Comparison of ENCODE assay signal across 2 fruit fly cellular contexts in genomic region chr2L:18907491-18907890, dm6.
TF ChIP-seq lines count a peak whose summit lies in the region.

No protein-coding gene starts in this region.

TF ChIP-seq in whole organism, embryonic, 481 proteins besides CTCF, POLR2A, EP300 and RAD21 (continued from another document):
- TF ChIP-seq CG1832 (GFP tag; optimal IDR thresholded peaks at IDR 0.05; lab: Kevin White, UChicago): no peak
- no peak for TF ChIP-seq CG42726 (GFP tag; IDR thresholded peaks at IDR 0.05; lab: Robert Waterston, UW; ENCODE audit: partially characterized antibody)
- TF ChIP-seq grau (tag; optimal IDR thresholded peaks at IDR 0.05; lab: Kevin White, UChicago): no peak
- no peak for TF ChIP-seq caup (GFP tag; optimal IDR thresholded peaks at IDR 0.05; lab: Kevin White, UChicago; ENCODE audit: severe bottlenecking)
- TF ChIP-seq crol (GFP tag; IDR thresholded peaks at IDR 0.05; lab: Robert Waterston, UW): peak; percentile 55
- TF ChIP-seq BtbVII (GFP tag; optimal IDR thresholded peaks at IDR 0.05; lab: Kevin White, UChicago): no peak
- peak; percentile 10 for TF ChIP-seq nmo (GFP tag; optimal IDR thresholded peaks at IDR 0.05; lab: Kevin White, UChicago)
- no peak for TF ChIP-seq CG1233 (GFP tag; optimal IDR thresholded peaks at IDR 0.05; lab: Kevin White, UChicago)

TF ChIP-seq in whole organism, prepupa, 60 proteins besides CTCF, POLR2A, EP300 and RAD21 (continued from another document):
- TF ChIP-seq Smox (GFP tag; optimal IDR thresholded peaks at IDR 0.05; lab: Kevin White, UChicago) (peak; percentile 12), CG4318 (GFP tag; optimal IDR thresholded peaks at IDR 0.05; lab: Kevin White, UChicago) (peak; percentile 54), CG1621 (tag; optimal IDR thresholded peaks at IDR 0.05; lab: Kevin White, UChicago) (no peak), CG6163 (GFP tag; IDR thresholded peaks at IDR 0.05; lab: Robert Waterston, UW) (peak; percentile 57), Ets96B (tag; optimal IDR thresholded peaks at IDR 0.05; lab: Kevin White, UChicago) (no peak), Sox102F (GFP tag; optimal IDR thresholded peaks at IDR 0.05; lab: Kevin White, UChicago) (no peak), eg (GFP tag; IDR thresholded peaks at IDR 0.05; lab: Robert Waterston, UW) (peak; percentile 74; the same call in 2 of the 3 replicates), fkh (GFP tag; optimal IDR thresholded peaks at IDR 0.05; lab: Kevin White, UChicago) (no peak), CG31627 (GFP tag; optimal IDR thresholded peaks at IDR 0.05; lab: Kevin White, UChicago) (no peak), fd85E (GFP tag; optimal IDR thresholded peaks at IDR 0.05; lab: Kevin White, UChicago) (no peak), CG8119 (GFP tag; IDR thresholded peaks at IDR 0.05; lab: Robert Waterston, UW) (peak; percentile 83), Hr38 (GFP tag; optimal IDR thresholded peaks at IDR 0.05; lab: Kevin White, UChicago) (no peak), Blimp-1 (GFP tag; optimal IDR thresholded peaks at IDR 0.05; lab: Kevin White, UChicago) (no peak), CG32006 (GFP tag; optimal IDR thresholded peaks at IDR 0.05; lab: Kevin White, UChicago) (peak; percentile 70), Sox15 (GFP tag; optimal IDR thresholded peaks at IDR 0.05; lab: Kevin White, UChicago) (no peak), fd59A (GFP tag; optimal IDR thresholded peaks at IDR 0.05; lab: Kevin White, UChicago) (no peak), cyc (GFP tag; optimal IDR thresholded peaks at IDR 0.05; lab: Kevin White, UChicago) (no peak), CG15336 (GFP tag; IDR thresholded peaks at IDR 0.05; lab: Robert Waterston, UW) (peak; percentile 83), CG11902 (GFP tag; optimal IDR thresholded peaks at IDR 0.05; lab: Kevin White, UChicago) (no peak), Lpt (GFP tag; optimal IDR thresholded peaks at IDR 0.05; lab: Kevin White, UChicago) (peak; percentile 32), Eip75B (GFP tag; optimal IDR thresholded peaks at IDR 0.05; lab: Kevin White, UChicago) (no peak), net (GFP tag; optimal IDR thresholded peaks at IDR 0.05; lab: Kevin White, UChicago) (peak; percentile 41), svp (GFP tag; lab: Kevin White, UChicago) (peak; percentile 50), Hr4 (GFP tag; optimal IDR thresholded peaks at IDR 0.05; lab: Kevin White, UChicago) (peak; percentile 82), ss (GFP tag; optimal IDR thresholded peaks at IDR 0.05; lab: Kevin White, UChicago) (no peak), CG8319 (GFP tag; optimal IDR thresholded peaks at IDR 0.05; lab: Kevin White, UChicago) (no peak), Eip78C (GFP tag; lab: Kevin White, UChicago) (peak; percentile 67), esn (GFP tag; optimal IDR thresholded peaks at IDR 0.05; lab: Kevin White, UChicago) (peak; percentile 15), CG10631 (GFP tag; optimal IDR thresholded peaks at IDR 0.05; lab: Kevin White, UChicago) (no peak), CG10669 (GFP tag; optimal IDR thresholded peaks at IDR 0.05; lab: Kevin White, UChicago) (no peak), CG11294 (GFP tag; IDR thresholded peaks at IDR 0.05; lab: Robert Waterston, UW) (no peak), dac (GFP tag; optimal IDR thresholded peaks at IDR 0.05; lab: Kevin White, UChicago) (peak; percentile 22), CG34406 (GFP tag; optimal IDR thresholded peaks at IDR 0.05; lab: Kevin White, UChicago) (no peak), achi (GFP tag; optimal IDR thresholded peaks at IDR 0.05; lab: Kevin White, UChicago) (peak; percentile 29), salr (GFP tag; optimal IDR thresholded peaks at IDR 0.05; lab: Kevin White, UChicago) (peak in 1 of 2 experiments; percentile 26), acj6 (GFP tag; optimal IDR thresholded peaks at IDR 0.05; lab: Kevin White, UChicago) (no peak)
